Worm (Caenorhabditis elegans): Measurements from ENCODE around the gene F41H10.5.

DNA sequence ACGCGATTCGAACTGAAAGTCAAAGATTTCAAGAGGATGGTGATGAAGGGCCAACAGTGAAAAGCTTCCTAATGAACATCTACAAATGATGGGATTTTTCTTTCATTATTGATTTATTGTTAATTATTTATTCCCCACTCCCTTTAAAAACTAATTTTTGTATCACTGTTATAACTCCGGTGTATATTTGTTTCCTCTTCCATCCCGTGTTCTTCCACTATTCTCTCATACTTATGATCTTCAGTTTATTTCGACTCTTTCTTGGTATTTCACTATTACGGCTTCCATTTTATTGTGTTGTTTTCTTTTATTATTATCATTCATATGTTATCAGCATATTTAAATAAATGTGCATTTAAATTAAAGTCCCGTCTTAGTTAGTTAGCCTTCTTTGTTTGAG is 13.6 kb downstream of the F41H10.5 start:
- TF ChIP-seq mdl-1 (tag; optimal IDR thresholded peaks at IDR 0.05) (no peak), unc-62 (GFP tag; optimal IDR thresholded peaks at IDR 0.05 in 1 of 2) (peak in 1 of 2 experiments; percentile 51), unc-62 (tag; optimal IDR thresholded peaks at IDR 0.05) (no peak), hlh-11 (tag; optimal IDR thresholded peaks at IDR 0.05) (no peak)

Data from whole organism, L4 larva.